Fruit fly (Drosophila melanogaster): ENCODE data around the gene Rab1.

The Rab1 gene

DNA sequence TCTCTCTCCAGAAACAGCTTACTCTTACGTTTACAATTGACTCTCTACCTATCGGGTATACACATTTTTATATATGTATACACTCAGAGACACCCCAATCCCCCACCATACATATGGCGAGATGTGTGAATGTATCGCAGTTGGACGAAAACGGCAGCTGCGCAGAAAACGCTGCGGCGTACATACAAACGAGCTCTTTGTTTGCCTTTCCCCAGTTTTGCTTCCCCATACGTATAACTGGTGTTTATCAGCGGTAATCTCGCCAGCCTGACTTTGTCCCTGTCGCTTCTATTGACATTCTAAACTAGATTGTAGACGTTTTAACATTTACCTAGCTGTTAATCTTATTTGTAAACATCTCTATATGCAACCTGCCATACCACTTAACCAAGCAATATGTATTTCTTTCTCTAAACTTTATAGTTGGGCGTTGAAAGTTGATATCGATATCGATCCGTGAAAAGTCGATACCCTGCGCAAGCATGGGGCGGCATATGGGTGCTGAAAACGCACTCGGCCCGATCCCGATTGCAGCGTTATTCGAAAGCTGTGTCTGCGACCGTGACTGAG, 28.6 kb upstream of the Rab1 start (continued):
- TF ChIP-seq B-H1 (GFP tag; IDR thresholded peaks at IDR 0.05), result no peak
- TF ChIP-seq CG7556 (GFP tag; optimal IDR thresholded peaks at IDR 0.05), result peak; percentile 76
- peak; percentile 33 for TF ChIP-seq grau (tag; optimal IDR thresholded peaks at IDR 0.05)
- no peak for TF ChIP-seq fu2 (GFP tag; optimal IDR thresholded peaks at IDR 0.05)
- peak; percentile 42 for TF ChIP-seq CG2116 (GFP tag; optimal IDR thresholded peaks at IDR 0.05)
- peak; percentile 90 for TF ChIP-seq CG15601 (tag; optimal IDR thresholded peaks at IDR 0.05)
- peak; percentile 69 for TF ChIP-seq CG6854 (GFP tag; optimal IDR thresholded peaks at IDR 0.05)
- TF ChIP-seq CG31365 (tag; optimal IDR thresholded peaks at IDR 0.05), result peak; percentile 79
- no peak for TF ChIP-seq dimm (GFP tag; IDR thresholded peaks at IDR 0.05)
- TF ChIP-seq pita (GFP tag; optimal IDR thresholded peaks at IDR 0.05), result no peak
- TF ChIP-seq sc (optimal IDR thresholded peaks at IDR 0.05), result no peak
- peak; percentile 78 for TF ChIP-seq sc (GFP tag; optimal IDR thresholded peaks at IDR 0.05)
- TF ChIP-seq Tbp (GFP tag; optimal IDR thresholded peaks at IDR 0.05), result no peak
- TF ChIP-seq amos (GFP tag; IDR thresholded peaks at IDR 0.05; ENCODE audit: partially characterized antibody), result no peak
- TF ChIP-seq org-1 (GFP tag; optimal IDR thresholded peaks at IDR 0.05), result peak; percentile 75
- TF ChIP-seq odd (GFP tag; optimal IDR thresholded peaks at IDR 0.05), result peak; percentile 88
- peak; percentile 82 for TF ChIP-seq CG12236 (GFP tag; optimal IDR thresholded peaks at IDR 0.05)
- peak; percentile 85 for TF ChIP-seq Side (GFP tag; optimal IDR thresholded peaks at IDR 0.05)
- no peak for TF ChIP-seq Ptx1 (GFP tag; IDR thresholded peaks at IDR 0.05)
- peak; percentile 91 for TF ChIP-seq grn (GFP tag; optimal IDR thresholded peaks at IDR 0.05)
- peak; percentile 25 for TF ChIP-seq btn (GFP tag; optimal IDR thresholded peaks at IDR 0.05)
- TF ChIP-seq CG16863 (GFP tag; optimal IDR thresholded peaks at IDR 0.05), result peak; percentile 69
- peak; percentile 76 for TF ChIP-seq cg (GFP tag; optimal IDR thresholded peaks at IDR 0.05)
- TF ChIP-seq CG6683 (GFP tag; optimal IDR thresholded peaks at IDR 0.05), result peak; percentile 77
- TF ChIP-seq ro (GFP tag; IDR thresholded peaks at IDR 0.05), result no peak
- TF ChIP-seq esg (GFP tag; conservative IDR thresholded peaks at IDR 0.05), result no peak
- TF ChIP-seq Pdp1 (GFP tag; optimal IDR thresholded peaks at IDR 0.05), result peak; percentile 19 to 32
- peak; percentile 59 for TF ChIP-seq corto (GFP tag; optimal IDR thresholded peaks at IDR 0.05)
- peak; percentile 36 for TF ChIP-seq chn (GFP tag; optimal IDR thresholded peaks at IDR 0.05)
- TF ChIP-seq CG15073 (GFP tag; optimal IDR thresholded peaks at IDR 0.05), result no peak
- TF ChIP-seq trem (tag; optimal IDR thresholded peaks at IDR 0.05), result peak; percentile 30
- TF ChIP-seq ac (GFP tag; optimal IDR thresholded peaks at IDR 0.05), result peak; percentile 70
- peak; percentile 36 for TF ChIP-seq psq (GFP tag; optimal IDR thresholded peaks at IDR 0.05)
- no peak for TF ChIP-seq CG16779 (GFP tag; IDR thresholded peaks at IDR 0.05)
- peak; percentile 96 for TF ChIP-seq CG10543 (GFP tag; optimal IDR thresholded peaks at IDR 0.05)
- TF ChIP-seq Bgb (GFP tag; IDR thresholded peaks at IDR 0.05; ENCODE audit: partially characterized antibody), result no peak
- TF ChIP-seq CG18262 (tag; optimal IDR thresholded peaks at IDR 0.05), result peak; percentile 65
- TF ChIP-seq ato (GFP tag; IDR thresholded peaks at IDR 0.05; ENCODE audit: partially characterized antibody), result no peak
- TF ChIP-seq CG43689 (GFP tag; IDR thresholded peaks at IDR 0.05), result no peak
- peak; percentile 52 for TF ChIP-seq CG10267 (tag; optimal IDR thresholded peaks at IDR 0.05)
- TF ChIP-seq YL-1 (GFP tag; optimal IDR thresholded peaks at IDR 0.05), result peak; percentile 40
- no peak for TF ChIP-seq Hmx (GFP tag; optimal IDR thresholded peaks at IDR 0.05)
- TF ChIP-seq chinmo (GFP tag; IDR thresholded peaks at IDR 0.05; ENCODE audit: partially characterized antibody), result no peak
- peak; percentile 96 for TF ChIP-seq sens (GFP tag)
- peak; percentile 84 for TF ChIP-seq CG3281 (GFP tag; optimal IDR thresholded peaks at IDR 0.05)
- peak; percentile 44 for TF ChIP-seq CG2712 (tag; optimal IDR thresholded peaks at IDR 0.05)
- TF ChIP-seq Lpt (GFP tag; optimal IDR thresholded peaks at IDR 0.05), result no peak
- no peak for TF ChIP-seq CG7963 (GFP tag; IDR thresholded peaks at IDR 0.05; ENCODE audit: partially characterized antibody)
- TF ChIP-seq CG30020 (tag; optimal IDR thresholded peaks at IDR 0.05), result peak; percentile 20
- peak; percentile 74 for TF ChIP-seq PHDP (tag; optimal IDR thresholded peaks at IDR 0.05)
- TF ChIP-seq knrl (GFP tag; IDR thresholded peaks at IDR 0.05; ENCODE audit: partially characterized antibody), result no peak

Data from whole organism, embryonic.